Worm (Caenorhabditis elegans) whole organism, L4 larva: ENCODE measurements around the gene ZK892.4.

ENCODE experiments used
- F44E2.7 ChIP-seq: fragments of 200-800 bp; sonication (Bioruptor generic); IDR thresholded peaks from 2 replicates; pipeline ENCODE4 v2.1.2; 2022; ENCODE audit warnings: missing genetic modification characterization, missing compliant biosample characterization
- F49E8.2 ChIP-seq: sonication (generic microtip); optimal IDR thresholded peaks from 2 replicates; lab custom pipeline; 2016; ENCODE audit warnings: missing compliant biosample characterization, mild to moderate bottlenecking, missing genetic modification characterization, borderline replicate concordance
- Y105C5A.15 ChIP-seq: fragments of 200-800 bp; sonication (Bioruptor generic); IDR thresholded peaks from 2 replicates; pipeline ENCODE4 v1.3.6; 2022; ENCODE audit warnings: missing genetic modification characterization, missing compliant biosample characterization
- Y5F2A.4 ChIP-seq: fragments of 200-800 bp; sonication (Bioruptor generic); optimal IDR thresholded peaks from 2 replicates; lab custom pipeline; 2018; ENCODE audit warnings: mild to moderate bottlenecking, missing genetic modification characterization, missing compliant biosample characterization
- ZK337.2 ChIP-seq: fragments of 200-800 bp; sonication (Bioruptor generic); IDR thresholded peaks from 2 replicates; pipeline ENCODE4 v1.3.6; 2022; ENCODE audit warnings: missing genetic modification reagents, missing genetic modification characterization, missing compliant biosample characterization
- ZK546.5 ChIP-seq, 2 experiments: sonication (generic microtip); optimal IDR thresholded peaks; 2 replicates each; lab custom pipeline; 2017; ENCODE audit warnings: missing biosample characterization in 2 of 2, missing genetic modification characterization in 2 of 2
- aha-1 ChIP-seq: fragments of 150-350 bp; peaks from one replicate; lab custom pipeline; 2014; ENCODE audit warnings: missing biosample characterization, missing genetic modification characterization
- aly-2 ChIP-seq: sonication (generic microtip); optimal IDR thresholded peaks from 2 replicates; lab custom pipeline; 2018; ENCODE audit warnings: missing biosample characterization, missing genetic modification characterization
- arid-1 ChIP-seq: fragments of 200-800 bp; sonication (Bioruptor generic); conservative IDR thresholded peaks from 2 replicates; pipeline ENCODE4 v1.3.6; 2022; ENCODE audit warnings: missing genetic modification reagents, missing genetic modification characterization, missing compliant biosample characterization
- attf-4 ChIP-seq: sonication (generic microtip); optimal IDR thresholded peaks from 3 replicates; lab custom pipeline; 2017; ENCODE audit warnings: missing biosample characterization, missing genetic modification characterization
- ceh-32 ChIP-seq: sonication (generic microtip); optimal IDR thresholded peaks from 2 replicates; lab custom pipeline; 2016; ENCODE audit warnings: mild to moderate bottlenecking, missing genetic modification characterization, missing compliant biosample characterization; ENCODE audit not compliant: poor library complexity
- ces-1 ChIP-seq: fragments of 150-350 bp; sonication (generic microtip); optimal IDR thresholded peaks from 4 replicates; lab custom pipeline; 2014; ENCODE audit warnings: missing biosample characterization, missing genetic modification reagents, missing genetic modification characterization
- ctbp-1 ChIP-seq: fragments of 200-800 bp; sonication (Bioruptor generic); IDR thresholded peaks from 2 replicates; pipeline ENCODE4 v1.3.6; 2022; ENCODE audit warnings: missing genetic modification reagents, missing genetic modification characterization, missing compliant biosample characterization
- daf-12 ChIP-seq: fragments of 150-350 bp; optimal IDR thresholded peaks from 2 replicates; lab custom pipeline; 2014; ENCODE audit warnings: missing biosample characterization, missing genetic modification reagents, missing genetic modification characterization
- daf-16 ChIP-seq, 3 experiments: sonication (generic microtip); optimal IDR thresholded peaks; 2 replicates each; lab custom pipeline; 2016 to 2017; ENCODE audit warnings: missing genetic modification characterization in 3 of 3, missing genetic modification reagents in 3 of 3, mild to moderate bottlenecking in 2 of 3, missing compliant biosample characterization in 2 of 3, missing biosample characterization in 1 of 3, moderate library complexity in 1 of 3
- dve-1 ChIP-seq: sonication (generic microtip); optimal IDR thresholded peaks from 2 replicates; lab custom pipeline; 2017; ENCODE audit warnings: antibody characterized with exemption, mild to moderate bottlenecking, missing genetic modification characterization, missing compliant biosample characterization; ENCODE audit not compliant: insufficient read depth
- egl-27 ChIP-seq: sonication (generic microtip); optimal IDR thresholded peaks from 3 replicates; lab custom pipeline; 2017; ENCODE audit warnings: missing biosample characterization, missing genetic modification reagents, missing genetic modification characterization
- egl-43 ChIP-seq: fragments of 200-800 bp; sonication (Bioruptor generic); IDR thresholded peaks from 2 replicates; pipeline ENCODE4 v1.3.6; 2022; ENCODE audit warnings: missing genetic modification reagents, missing genetic modification characterization, missing compliant biosample characterization
- fkh-10 ChIP-seq: fragments of 150-350 bp; optimal IDR thresholded peaks from 2 replicates; lab custom pipeline; 2014; ENCODE audit warnings: missing biosample characterization, missing genetic modification reagents, missing genetic modification characterization
- gei-8 ChIP-seq: fragments of 200-800 bp; sonication (Bioruptor generic); optimal IDR thresholded peaks from 2 replicates; lab custom pipeline; 2018; ENCODE audit warnings: mild to moderate bottlenecking, missing genetic modification characterization, missing compliant biosample characterization
- hif-1 ChIP-seq, 2 experiments: sonication (generic microtip); optimal IDR thresholded peaks; 2 replicates each; lab custom pipeline; 2016 to 2017; ENCODE audit warnings: missing compliant biosample characterization in 2 of 2, missing genetic modification characterization in 2 of 2, missing genetic modification reagents in 2 of 2, missing genotype in 2 of 2, mild to moderate bottlenecking in 1 of 2
- hlh-11 ChIP-seq: fragments of 200-800 bp; sonication (Bioruptor generic); optimal IDR thresholded peaks from 2 replicates; lab custom pipeline; 2018; ENCODE audit warnings: mild to moderate bottlenecking, missing genetic modification characterization, missing compliant biosample characterization
- jun-1 ChIP-seq: fragments of 150-350 bp; optimal IDR thresholded peaks from 2 replicates; lab custom pipeline; 2014; ENCODE audit warnings: missing biosample characterization, missing genetic modification reagents, missing genetic modification characterization
- lin-13 ChIP-seq: fragments of 150-350 bp; optimal IDR thresholded peaks from 2 replicates; lab custom pipeline; 2014; ENCODE audit warnings: missing biosample characterization, missing genetic modification reagents, missing genetic modification characterization
- lin-15B ChIP-seq: fragments of 150-350 bp; sonication (generic microtip); optimal IDR thresholded peaks from 3 replicates; lab custom pipeline; 2014; ENCODE audit warnings: missing biosample characterization, missing genetic modification characterization
- lsy-2 ChIP-seq, 2 experiments: fragments of 150-350 bp in 1 of 2; sonication (generic microtip) in 1 of 2; optimal IDR thresholded peaks; 2 replicates each; lab custom pipeline; 2014 to 2017; ENCODE audit warnings: missing biosample characterization in 2 of 2, missing genetic modification characterization in 2 of 2
- madf-5 ChIP-seq, 2 experiments: fragments of 200-800 bp; sonication (Bioruptor generic); IDR thresholded peaks; 2 replicates each; pipeline ENCODE4 v1.3.6; 2022; ENCODE audit warnings: missing compliant biosample characterization in 2 of 2, missing genetic modification characterization in 2 of 2
- mdt-29 ChIP-seq: fragments of 200-800 bp; sonication (Bioruptor generic); IDR thresholded peaks from 2 replicates; pipeline ENCODE4 v1.3.6; 2022; ENCODE audit warnings: missing genetic modification reagents, missing genetic modification characterization, missing compliant biosample characterization
- mes-2 ChIP-seq: sonication (generic microtip); optimal IDR thresholded peaks from 2 replicates; lab custom pipeline; 2016; ENCODE audit warnings: missing genotype, mild to moderate bottlenecking, missing genetic modification characterization, missing compliant biosample characterization; ENCODE audit not compliant: poor library complexity, severe bottlenecking
- nhr-11 ChIP-seq: fragments of 150-350 bp; optimal IDR thresholded peaks from 2 replicates; lab custom pipeline; 2014; ENCODE audit warnings: missing biosample characterization, missing genetic modification characterization
- nhr-111 ChIP-seq: fragments of 200-800 bp; sonication (Bioruptor generic); optimal IDR thresholded peaks from 2 replicates; lab custom pipeline; 2018; ENCODE audit warnings: mild to moderate bottlenecking, missing genetic modification characterization, missing compliant biosample characterization
- nhr-25 ChIP-seq: sonication (generic microtip); optimal IDR thresholded peaks from 2 replicates; lab custom pipeline; 2017; ENCODE audit warnings: missing genetic modification characterization, mild to moderate bottlenecking, missing compliant biosample characterization, antibody characterized with exemption, moderate library complexity, borderline replicate concordance; ENCODE audit not compliant: insufficient read depth
- nhr-28 ChIP-seq: fragments of 150-350 bp; optimal IDR thresholded peaks from 2 replicates; lab custom pipeline; 2014; ENCODE audit warnings: missing biosample characterization, missing genetic modification characterization
- nhr-6 ChIP-seq: fragments of 150-350 bp; optimal IDR thresholded peaks from 2 replicates; lab custom pipeline; 2014; ENCODE audit warnings: missing biosample characterization, missing genetic modification characterization
- nhr-76 ChIP-seq: fragments of 150-350 bp; optimal IDR thresholded peaks from 2 replicates; lab custom pipeline; 2014; ENCODE audit warnings: missing biosample characterization, missing genetic modification characterization
- nhr-77 ChIP-seq: fragments of 150-350 bp; optimal IDR thresholded peaks from 2 replicates; lab custom pipeline; 2014; ENCODE audit warnings: missing biosample characterization, missing genetic modification characterization
- pha-4 ChIP-seq, 2 experiments: fragments of 150-350 bp in 1 of 2; fragments of 200-800 bp in 1 of 2; sonication (Bioruptor generic) in 1 of 2; IDR thresholded peaks in 1 of 2; optimal IDR thresholded peaks in 1 of 2; 2 replicates each; pipeline versions ENCODE4 v1.3.6 to Lab custom; 2014 to 2022; ENCODE audit warnings: missing genetic modification characterization in 2 of 2, missing genetic modification reagents in 2 of 2, missing biosample characterization in 1 of 2, missing compliant biosample characterization in 1 of 2
- php-3 ChIP-seq: fragments of 200-800 bp; sonication (Bioruptor generic); IDR thresholded peaks from 2 replicates; pipeline ENCODE4 v1.3.6; 2022; ENCODE audit warnings: missing genetic modification reagents, missing genetic modification characterization, missing compliant biosample characterization
- rbr-2 ChIP-seq: sonication (generic microtip); optimal IDR thresholded peaks from 2 replicates; lab custom pipeline; 2016; ENCODE audit warnings: missing genotype, missing genetic modification characterization, missing compliant biosample characterization
- saeg-2 ChIP-seq: fragments of 200-800 bp; sonication (Bioruptor generic); IDR thresholded peaks from 2 replicates; pipeline ENCODE4 v1.3.6; 2022; ENCODE audit warnings: missing genetic modification reagents, missing genetic modification characterization, missing compliant biosample characterization
- set-16 ChIP-seq: fragments of 200-800 bp; sonication (Bioruptor generic); IDR thresholded peaks from 2 replicates; pipeline ENCODE4 v1.3.6; 2022; ENCODE audit warnings: missing genetic modification reagents, missing genetic modification characterization, missing compliant biosample characterization
- snpc-4 ChIP-seq: fragments of 150-350 bp; optimal IDR thresholded peaks from 2 replicates; lab custom pipeline; 2014; ENCODE audit warnings: missing biosample characterization, missing genetic modification characterization
- unc-39 ChIP-seq: sonication (generic microtip); optimal IDR thresholded peaks from 2 replicates; lab custom pipeline; 2017; ENCODE audit warnings: missing biosample characterization, missing genetic modification characterization
- unc-62 ChIP-seq, 3 experiments: fragments of 150-350 bp in 1 of 3; sonication (generic microtip); optimal IDR thresholded peaks in 2 of 3; peaks in 1 of 3; 1 replicate in 1 of 3; 2 replicates in 2 of 3; lab custom pipeline; 2014 to 2017; ENCODE audit warnings: missing biosample characterization in 3 of 3, missing genetic modification characterization in 3 of 3, missing genetic modification reagents in 3 of 3, missing genotype in 1 of 3
- vab-7 ChIP-seq: fragments of 200-800 bp; sonication (Bioruptor generic); IDR thresholded peaks from 2 replicates; pipeline ENCODE4 v1.3.6; 2022; ENCODE audit warnings: missing genetic modification reagents, missing genetic modification characterization, missing compliant biosample characterization

The ZK892.4 gene

DNA sequence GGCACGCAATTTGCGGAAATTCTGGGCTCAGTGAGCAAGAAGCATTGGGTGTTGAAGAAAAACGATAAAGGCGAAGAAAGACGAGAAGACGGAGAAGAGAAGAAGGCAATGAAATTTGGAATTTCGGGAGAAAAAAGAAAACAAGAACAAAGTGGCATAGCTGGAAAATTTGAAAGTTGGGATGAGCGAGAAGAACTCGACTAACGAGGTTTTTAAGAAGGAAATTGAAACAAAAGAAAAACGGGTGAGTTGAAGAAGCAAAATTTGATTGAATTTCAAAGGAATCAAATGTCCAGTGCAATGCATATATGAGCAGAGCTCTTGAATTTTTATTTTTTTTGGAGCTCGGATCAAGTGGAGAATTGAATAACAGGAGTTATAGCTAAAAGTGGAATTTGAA is 15.4 kb downstream of the ZK892.4 start:
- TF ChIP-seq fkh-10 (peak; percentile 44), F49E8.2 (tag; lab: Kevin White, UChicago) (no peak), ces-1 (GFP tag; lab: Kevin White, UChicago) (peak; percentile 9), gei-8 (GFP tag; lab: Kevin White, UChicago) (no peak), hif-1 (tag; optimal IDR thresholded peaks at IDR 0.05; lab: Kevin White, UChicago) (no peak)

DNA sequence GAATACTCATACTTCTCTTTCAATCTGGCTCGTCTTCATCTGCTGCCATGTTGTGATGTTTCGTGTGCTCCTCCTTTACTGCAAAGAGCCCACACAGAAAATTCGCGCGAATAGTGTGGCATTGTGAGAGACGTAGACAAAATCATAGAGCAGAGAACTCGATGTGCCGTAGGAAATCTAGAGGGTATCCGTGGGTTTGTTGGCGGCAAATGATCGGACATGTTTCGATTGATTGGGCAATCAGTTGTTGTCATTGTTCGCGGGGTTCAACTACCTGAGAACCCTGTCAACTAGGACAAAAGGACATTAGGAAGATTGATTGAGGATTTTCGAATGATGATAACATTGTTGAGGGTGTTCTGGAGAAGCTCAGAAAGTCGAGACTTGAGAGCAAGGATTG is 18.7 kb downstream of the ZK892.4 start:
- no peak for TF ChIP-seq saeg-2 (GFP tag; lab: Robert Waterston, UW)
- TF ChIP-seq Y105C5A.15 = no peak
- no peak for TF ChIP-seq unc-39
- peak in 1 of 2 experiments; percentile 13 for TF ChIP-seq unc-62 (GFP tag; optimal IDR thresholded peaks at IDR 0.05 in 1 of 2; lab: Kevin White, UChicago)
- no peak for TF ChIP-seq unc-62 (tag; optimal IDR thresholded peaks at IDR 0.05; lab: Kevin White, UChicago)
- peak; percentile 45 for TF ChIP-seq aha-1 (tag; lab: Kevin White, UChicago)
- no peak for TF ChIP-seq nhr-76 (tag; lab: Kevin White, UChicago)
- TF ChIP-seq gei-8 (GFP tag; lab: Kevin White, UChicago) = no peak
- no peak for TF ChIP-seq lin-15B
- TF ChIP-seq nhr-11 (tag; lab: Kevin White, UChicago) = peak; percentile 25
- TF ChIP-seq jun-1 (tag; lab: Kevin White, UChicago) = no peak

DNA sequence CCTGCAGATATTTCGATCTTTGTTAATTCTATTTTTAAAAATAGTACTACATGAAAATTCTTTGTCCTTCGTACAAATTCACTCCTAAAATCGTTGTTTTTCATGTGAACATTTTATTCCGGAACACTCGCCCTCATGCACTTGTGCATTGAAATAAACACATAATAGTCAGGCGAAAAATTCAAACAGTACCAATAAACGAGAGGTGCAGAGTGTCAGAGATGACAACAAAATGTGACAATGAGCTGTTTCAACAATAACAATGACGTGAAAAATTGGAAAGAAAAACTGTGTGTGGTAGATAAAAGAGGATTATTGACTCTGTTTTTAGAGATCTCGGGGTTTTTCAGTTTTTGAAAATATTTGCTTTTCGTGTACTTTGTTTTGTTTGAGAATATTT is 21.8 kb downstream of the ZK892.4 start, which contains the start of gene F52H3.6:
TSS of gene F52H3.6 (minus strand) at position 228 of the 400 bp plus-strand sequence.
- no peak for TF ChIP-seq php-3 (GFP tag; lab: Robert Waterston, UW)
- peak; percentile 55 for TF ChIP-seq nhr-77
- no peak for TF ChIP-seq daf-16 (GFP tag; optimal IDR thresholded peaks at IDR 0.05; lab: Kevin White, UChicago)
- peak; percentile 97 for TF ChIP-seq daf-16 (tag; optimal IDR thresholded peaks at IDR 0.05; lab: Kevin White, UChicago)
- no peak for TF ChIP-seq vab-7 (GFP tag; lab: Robert Waterston, UW)
- TF ChIP-seq attf-4 = no peak
- TF ChIP-seq nhr-6 = no peak
- no peak for TF ChIP-seq jun-1 (tag; lab: Kevin White, UChicago)
- TF ChIP-seq Y5F2A.4 (GFP tag; lab: Kevin White, UChicago) = no peak
- no peak for TF ChIP-seq saeg-2 (GFP tag; lab: Robert Waterston, UW)
- TF ChIP-seq rbr-2 (tag; lab: Kevin White, UChicago) = no peak
- TF ChIP-seq nhr-111 (GFP tag; lab: Kevin White, UChicago) = no peak
- TF ChIP-seq nhr-11 (tag; lab: Kevin White, UChicago) = no peak
- TF ChIP-seq egl-43 = no peak
- TF ChIP-seq mdt-29 (GFP tag; lab: Robert Waterston, UW) = no peak
- TF ChIP-seq dve-1 = peak; percentile 57
- TF ChIP-seq ces-1 (GFP tag; lab: Kevin White, UChicago) = no peak
- no peak for TF ChIP-seq egl-27 (tag; lab: Kevin White, UChicago)
- TF ChIP-seq nhr-25 (tag; lab: Kevin White, UChicago) = no peak
- TF ChIP-seq lin-13 (GFP tag; lab: Kevin White, UChicago) = no peak
- TF ChIP-seq ceh-32 (tag; lab: Kevin White, UChicago) = no peak
- no peak for TF ChIP-seq daf-12 (tag; lab: Kevin White, UChicago)
- TF ChIP-seq snpc-4 = no peak
- TF ChIP-seq aly-2 (tag; lab: Kevin White, UChicago) = no peak
- peak; percentile 9 for TF ChIP-seq nhr-28 (tag; lab: Kevin White, UChicago)
- TF ChIP-seq arid-1 = no peak
- TF ChIP-seq ZK337.2 (GFP tag; lab: Robert Waterston, UW) = no peak
- no peak for TF ChIP-seq set-16 (GFP tag; lab: Robert Waterston, UW)
- TF ChIP-seq aha-1 (tag; lab: Kevin White, UChicago) = no peak
- TF ChIP-seq ZK546.5 (tag; optimal IDR thresholded peaks at IDR 0.05; lab: Kevin White, UChicago) = no peak
- no peak for TF ChIP-seq lsy-2 (tag; optimal IDR thresholded peaks at IDR 0.05; lab: Kevin White, UChicago)
- TF ChIP-seq F49E8.2 (tag; lab: Kevin White, UChicago) = no peak
- TF ChIP-seq madf-5 (GFP tag; IDR thresholded peaks at IDR 0.05; lab: Robert Waterston, UW) = no peak
- TF ChIP-seq hlh-11 (tag; lab: Kevin White, UChicago) = peak; percentile 55
- TF ChIP-seq pha-4 (GFP tag; IDR thresholded peaks at IDR 0.05; lab: Robert Waterston, UW) = no peak
- TF ChIP-seq pha-4 (tag; optimal IDR thresholded peaks at IDR 0.05; lab: Kevin White, UChicago) = peak; percentile 17
- no peak for TF ChIP-seq mes-2 (tag; lab: Kevin White, UChicago)
- no peak for TF ChIP-seq ctbp-1
- TF ChIP-seq unc-39 = no peak
- TF ChIP-seq F44E2.7 (GFP tag; lab: Robert Waterston, UW) = no peak
